Fruit fly (Drosophila melanogaster): ENCODE data around the gene CG42613.
A peak's percentile ranks its signal among the peaks of the same experiment; 100 is the strongest.

CG42613 gene

dm6 chr3R:18985114-18985785, 56.3 kb downstream of the CG42613 start (continued):
- TF ChIP-seq Meics (GFP tag; optimal IDR thresholded peaks at IDR 0.05) (peak; percentile 76), Atf-2 (GFP tag; optimal IDR thresholded peaks at IDR 0.05) (no peak), scrt (GFP tag; optimal IDR thresholded peaks at IDR 0.05) (peak; percentile 12), CG10366 (GFP tag; IDR thresholded peaks at IDR 0.05) (no peak), CG34224 (GFP tag; IDR thresholded peaks at IDR 0.05; ENCODE audit: partially characterized antibody) (no peak), CG9876 (GFP tag; optimal IDR thresholded peaks at IDR 0.05) (no peak), Jarid2 (GFP tag; optimal IDR thresholded peaks at IDR 0.05) (no peak), CG7745 (tag; optimal IDR thresholded peaks at IDR 0.05) (no peak), Drgx (GFP tag; IDR thresholded peaks at IDR 0.05) (peak; percentile 42; the same call in 1 of the 2 replicates), CG3838 (GFP tag; optimal IDR thresholded peaks at IDR 0.05) (no peak), CG11093 (GFP tag; IDR thresholded peaks at IDR 0.05) (no peak), knrl (GFP tag; IDR thresholded peaks at IDR 0.05; ENCODE audit: partially characterized antibody) (no peak), Ravus (GFP tag; IDR thresholded peaks at IDR 0.05) (no peak), Camta (GFP tag; optimal IDR thresholded peaks at IDR 0.05) (no peak), CG9727 (GFP tag; optimal IDR thresholded peaks at IDR 0.05) (peak; percentile 63), CG3163 (GFP tag; optimal IDR thresholded peaks at IDR 0.05) (no peak), row (GFP tag; IDR thresholded peaks at IDR 0.05) (peak; percentile 40; the same call in 1 of the 3 replicates), tll (GFP tag; optimal IDR thresholded peaks at IDR 0.05) (no peak), Dad (GFP tag; optimal IDR thresholded peaks at IDR 0.05) (no peak), CG7271 (tag; optimal IDR thresholded peaks at IDR 0.05) (no peak), Stat92E (GFP tag; optimal IDR thresholded peaks at IDR 0.05) (no peak), CG1647 (GFP tag; optimal IDR thresholded peaks at IDR 0.05) (no peak), amos (GFP tag; IDR thresholded peaks at IDR 0.05; ENCODE audit: partially characterized antibody) (no peak), cwo (GFP tag; optimal IDR thresholded peaks at IDR 0.05) (peak; percentile 88), CG12236 (GFP tag; optimal IDR thresholded peaks at IDR 0.05) (no peak), CG8478 (optimal IDR thresholded peaks at IDR 0.05) (no peak), gsb-n (tag; optimal IDR thresholded peaks at IDR 0.05) (no peak), Deaf1 (tag; optimal IDR thresholded peaks at IDR 0.05) (peak; percentile 29), CG33213 (GFP tag; optimal IDR thresholded peaks at IDR 0.05) (no peak), Hr3 (GFP tag; optimal IDR thresholded peaks at IDR 0.05) (peak; percentile 26), CG6683 (GFP tag; optimal IDR thresholded peaks at IDR 0.05) (peak; percentile 38), ara (GFP tag; IDR thresholded peaks at IDR 0.05) (no peak), h (optimal IDR thresholded peaks at IDR 0.05) (no peak), odd (GFP tag; optimal IDR thresholded peaks at IDR 0.05) (no peak), CG14441 (GFP tag; IDR thresholded peaks at IDR 0.05) (no peak), GATAe (GFP tag; conservative IDR thresholded peaks at IDR 0.05) (peak; percentile 68), Nf-YB (GFP tag; optimal IDR thresholded peaks at IDR 0.05) (no peak), Dip2 (GFP tag; IDR thresholded peaks at IDR 0.05) (no peak), CG9932 (GFP tag; IDR thresholded peaks at IDR 0.05) (peak; percentile 52; the same call in 1 of the 2 replicates), kah (GFP tag; optimal IDR thresholded peaks at IDR 0.05) (no peak), chinmo (GFP tag; IDR thresholded peaks at IDR 0.05; ENCODE audit: partially characterized antibody) (0 out of 4 replicates have a peak, but pooled peaks have one; percentile 36), phol (tag; optimal IDR thresholded peaks at IDR 0.05) (no peak), Bdp1 (GFP tag; optimal IDR thresholded peaks at IDR 0.05) (no peak), zen (tag; optimal IDR thresholded peaks at IDR 0.05) (no peak), CG10147 (GFP tag; optimal IDR thresholded peaks at IDR 0.05) (peak; percentile 53), D19B (GFP tag; optimal IDR thresholded peaks at IDR 0.05) (peak; percentile 85), MTF-1 (GFP tag; optimal IDR thresholded peaks at IDR 0.05; ENCODE audit: borderline replicate concordance) (no peak), salm (tag; optimal IDR thresholded peaks at IDR 0.05) (no peak), sima (GFP tag; optimal IDR thresholded peaks at IDR 0.05) (no peak), C15 (GFP tag; IDR thresholded peaks at IDR 0.05) (no peak)
